Worm (Caenorhabditis elegans) whole organism, L3 larva: ENCODE measurements around the gene kgb-1.
A peak's percentile ranks its signal among the peaks of the same experiment; 100 is the strongest.

Experiments used
- R02D3.7 ChIP-seq: fragments of 150-350 bp; optimal IDR thresholded peaks from 2 replicates; lab custom pipeline; 2014; ENCODE audit warnings: missing biosample characterization, missing genetic modification characterization
- ZK546.5 ChIP-seq: sonication (generic microtip); optimal IDR thresholded peaks from 2 replicates; lab custom pipeline; 2017; ENCODE audit warnings: missing biosample characterization, missing genetic modification characterization
- ama-1 ChIP-seq: fragments of 150-350 bp; optimal IDR thresholded peaks from 2 replicates; lab custom pipeline; 2018
- ceh-16 ChIP-seq: sonication (generic microtip); optimal IDR thresholded peaks from 2 replicates; lab custom pipeline; 2017; ENCODE audit warnings: missing biosample characterization, missing genetic modification characterization
- ceh-28 ChIP-seq: fragments of 150-350 bp; optimal IDR thresholded peaks from 2 replicates; lab custom pipeline; 2014; ENCODE audit warnings: missing biosample characterization, missing genetic modification reagents, missing genetic modification characterization
- ceh-9 ChIP-seq: sonication (generic microtip); optimal IDR thresholded peaks from 2 replicates; lab custom pipeline; 2018; ENCODE audit warnings: missing biosample characterization, missing genetic modification characterization
- daf-12 ChIP-seq: fragments of 150-350 bp; optimal IDR thresholded peaks from 2 replicates; lab custom pipeline; 2014; ENCODE audit warnings: missing biosample characterization, missing genetic modification reagents, missing genetic modification characterization
- egl-27 ChIP-seq: sonication (generic microtip); optimal IDR thresholded peaks from 4 replicates; lab custom pipeline; 2017; ENCODE audit warnings: missing biosample characterization, missing genetic modification reagents, missing genetic modification characterization
- elt-1 ChIP-seq: fragments of 150-350 bp; optimal IDR thresholded peaks from 2 replicates; lab custom pipeline; 2014; ENCODE audit warnings: missing biosample characterization, missing genetic modification characterization
- elt-2 ChIP-seq: sonication (generic microtip); optimal IDR thresholded peaks from 2 replicates; lab custom pipeline; 2016; ENCODE audit warnings: missing genetic modification reagents, mild to moderate bottlenecking, missing genetic modification characterization, missing compliant biosample characterization
- elt-3 ChIP-seq, 3 experiments: fragments of 150-350 bp in 1 of 3; sonication (generic microtip) in 2 of 3; optimal IDR thresholded peaks; 2 replicates in 2 of 3; 4 replicates in 1 of 3; lab custom pipeline; 2014 to 2017; ENCODE audit warnings: missing biosample characterization in 3 of 3, missing genetic modification characterization in 3 of 3
- eor-1 ChIP-seq, 2 experiments: fragments of 150-350 bp; optimal IDR thresholded peaks; 2 replicates each; lab custom pipeline; 2014 to 2018; ENCODE audit warnings: missing biosample characterization in 2 of 2, missing genetic modification characterization in 2 of 2
- fkh-10 ChIP-seq: sonication (generic microtip); optimal IDR thresholded peaks from 2 replicates; lab custom pipeline; 2017; ENCODE audit warnings: missing biosample characterization, missing genetic modification reagents, missing genetic modification characterization
- fkh-2 ChIP-seq: fragments of 150-350 bp; optimal IDR thresholded peaks from 2 replicates; lab custom pipeline; 2014; ENCODE audit warnings: missing biosample characterization, missing genetic modification reagents, missing genetic modification characterization
- fos-1 ChIP-seq: fragments of 150-350 bp; optimal IDR thresholded peaks from 2 replicates; lab custom pipeline; 2014; ENCODE audit warnings: missing biosample characterization, missing genetic modification characterization
- hmg-11 ChIP-seq: sonication (generic microtip); optimal IDR thresholded peaks from 2 replicates; lab custom pipeline; 2016; ENCODE audit warnings: missing genetic modification characterization, missing compliant biosample characterization
- jun-1 ChIP-seq: fragments of 150-350 bp; optimal IDR thresholded peaks from 2 replicates; lab custom pipeline; 2014; ENCODE audit warnings: missing biosample characterization, missing genetic modification reagents, missing genetic modification characterization
- lin-15B ChIP-seq: fragments of 150-350 bp; optimal IDR thresholded peaks from 2 replicates; lab custom pipeline; 2014; ENCODE audit warnings: missing biosample characterization, missing genetic modification characterization
- lin-39 ChIP-seq: fragments of 150-350 bp; optimal IDR thresholded peaks from 2 replicates; lab custom pipeline; 2018; ENCODE audit warnings: missing biosample characterization, missing genetic modification reagents, missing genetic modification characterization
- lsy-12 ChIP-seq: sonication (generic microtip); optimal IDR thresholded peaks from 2 replicates; lab custom pipeline; 2016; ENCODE audit warnings: mild to moderate bottlenecking, missing genetic modification characterization, missing compliant biosample characterization
- mdl-1 ChIP-seq: fragments of 150-350 bp; optimal IDR thresholded peaks from 2 replicates; lab custom pipeline; 2014; ENCODE audit warnings: missing biosample characterization, missing genetic modification characterization
- mml-1 ChIP-seq: fragments of 150-350 bp; sonication (generic microtip); optimal IDR thresholded peaks from 3 replicates; lab custom pipeline; 2014; ENCODE audit warnings: missing biosample characterization, missing genetic modification characterization
- nfya-1 ChIP-seq: sonication (generic microtip); optimal IDR thresholded peaks from 2 replicates; lab custom pipeline; 2017; ENCODE audit warnings: missing genetic modification characterization, mild to moderate bottlenecking, missing compliant biosample characterization, antibody characterized with exemption, moderate library complexity; ENCODE audit not compliant: insufficient read depth
- nhr-11 ChIP-seq: fragments of 150-350 bp; optimal IDR thresholded peaks from 2 replicates; lab custom pipeline; 2014; ENCODE audit warnings: missing biosample characterization, missing genetic modification characterization
- nhr-12 ChIP-seq: fragments of 150-350 bp; optimal IDR thresholded peaks from 2 replicates; lab custom pipeline; 2014; ENCODE audit warnings: missing biosample characterization, missing genetic modification characterization
- nhr-23 ChIP-seq: fragments of 150-350 bp; optimal IDR thresholded peaks from 2 replicates; lab custom pipeline; 2014; ENCODE audit warnings: missing biosample characterization, missing genetic modification reagents, missing genetic modification characterization
- nhr-237 ChIP-seq: fragments of 150-350 bp; optimal IDR thresholded peaks from 2 replicates; lab custom pipeline; 2014; ENCODE audit warnings: missing biosample characterization, missing genetic modification characterization
- nhr-25 ChIP-seq: sonication (generic microtip); optimal IDR thresholded peaks from 2 replicates; lab custom pipeline; 2017; ENCODE audit warnings: missing biosample characterization, missing genetic modification characterization
- nhr-28 ChIP-seq: fragments of 150-350 bp; optimal IDR thresholded peaks from 2 replicates; lab custom pipeline; 2014; ENCODE audit warnings: missing biosample characterization, missing genetic modification characterization
- nhr-43 ChIP-seq: sonication (generic microtip); optimal IDR thresholded peaks from 2 replicates; lab custom pipeline; 2016; ENCODE audit warnings: mild to moderate bottlenecking, missing genetic modification characterization, missing compliant biosample characterization; ENCODE audit not compliant: poor library complexity, severe bottlenecking
- nhr-67 ChIP-seq: fragments of 150-350 bp; optimal IDR thresholded peaks from 2 replicates; lab custom pipeline; 2014; ENCODE audit warnings: missing biosample characterization, missing genetic modification characterization
- nhr-76 ChIP-seq: fragments of 150-350 bp; sonication (generic microtip); optimal IDR thresholded peaks from 5 replicates; lab custom pipeline; 2014; ENCODE audit warnings: missing biosample characterization, missing genetic modification characterization
- nhr-77 ChIP-seq: fragments of 150-350 bp; optimal IDR thresholded peaks from 2 replicates; lab custom pipeline; 2014; ENCODE audit warnings: missing biosample characterization, missing genetic modification characterization
- pha-4 ChIP-seq: fragments of 150-350 bp; optimal IDR thresholded peaks from 2 replicates; lab custom pipeline; 2014; ENCODE audit warnings: missing biosample characterization, missing genetic modification reagents, missing genetic modification characterization
- pqm-1 ChIP-seq: fragments of 150-350 bp; optimal IDR thresholded peaks from 2 replicates; lab custom pipeline; 2017; ENCODE audit warnings: missing biosample characterization, missing genetic modification characterization, inconsistent platforms
- sea-2 ChIP-seq: fragments of 150-350 bp; sonication (generic microtip); optimal IDR thresholded peaks from 4 replicates; lab custom pipeline; 2014; ENCODE audit warnings: missing biosample characterization, missing genetic modification reagents, missing genetic modification characterization
- skn-1 ChIP-seq: fragments of 150-350 bp; optimal IDR thresholded peaks from 2 replicates; lab custom pipeline; 2014; ENCODE audit warnings: missing biosample characterization, missing genetic modification characterization
- snpc-4 ChIP-seq: fragments of 150-350 bp; optimal IDR thresholded peaks from 2 replicates; lab custom pipeline; 2014; ENCODE audit warnings: missing biosample characterization, missing genetic modification characterization
- tbx-2 ChIP-seq: sonication (generic microtip); optimal IDR thresholded peaks from 2 replicates; lab custom pipeline; 2016; ENCODE audit warnings: mild to moderate bottlenecking, missing genetic modification characterization, missing compliant biosample characterization
- unc-39 ChIP-seq: sonication (generic microtip); optimal IDR thresholded peaks from 4 replicates; lab custom pipeline; 2017; ENCODE audit warnings: missing biosample characterization, missing genetic modification characterization
- unc-62 ChIP-seq: fragments of 150-350 bp; sonication (generic microtip); optimal IDR thresholded peaks from 4 replicates; lab custom pipeline; 2014; ENCODE audit warnings: missing biosample characterization, missing genetic modification reagents, missing genetic modification characterization
- zag-1 ChIP-seq: fragments of 150-350 bp; optimal IDR thresholded peaks from 2 replicates; lab custom pipeline; 2014; ENCODE audit warnings: missing biosample characterization, missing genetic modification characterization
- ztf-11 ChIP-seq: fragments of 150-350 bp; optimal IDR thresholded peaks from 2 replicates; lab custom pipeline; 2014; ENCODE audit warnings: missing biosample characterization, missing genetic modification characterization
- ztf-4 ChIP-seq: fragments of 150-350 bp; optimal IDR thresholded peaks from 2 replicates; lab custom pipeline; 2014; ENCODE audit warnings: missing biosample characterization, missing genetic modification characterization

Gene kgb-1

ce11 chrIV:422112-422511 lies 12.3 kb upstream of the kgb-1 start:
- TF ChIP-seq ceh-9 (tag; lab: Kevin White, UChicago) = no peak
- TF ChIP-seq nhr-77 (tag; lab: Kevin White, UChicago) = no peak
- TF ChIP-seq nhr-25 (tag; lab: Kevin White, UChicago) = no peak
- no peak for TF ChIP-seq elt-2 (tag; lab: Kevin White, UChicago)
- TF ChIP-seq jun-1 (tag; lab: Kevin White, UChicago) = no peak
- TF ChIP-seq lin-39 (tag; lab: Kevin White, UChicago) = no peak
- TF ChIP-seq R02D3.7 (tag; lab: Kevin White, UChicago) = no peak
- TF ChIP-seq tbx-2 = no peak
- no peak for TF ChIP-seq lin-15B (tag; lab: Kevin White, UChicago)
- TF ChIP-seq pha-4 (tag; lab: Kevin White, UChicago) = no peak
- TF ChIP-seq unc-62 (GFP tag; lab: Kevin White, UChicago) = no peak
- TF ChIP-seq, all 47 proteins: peak for 0

DNA sequence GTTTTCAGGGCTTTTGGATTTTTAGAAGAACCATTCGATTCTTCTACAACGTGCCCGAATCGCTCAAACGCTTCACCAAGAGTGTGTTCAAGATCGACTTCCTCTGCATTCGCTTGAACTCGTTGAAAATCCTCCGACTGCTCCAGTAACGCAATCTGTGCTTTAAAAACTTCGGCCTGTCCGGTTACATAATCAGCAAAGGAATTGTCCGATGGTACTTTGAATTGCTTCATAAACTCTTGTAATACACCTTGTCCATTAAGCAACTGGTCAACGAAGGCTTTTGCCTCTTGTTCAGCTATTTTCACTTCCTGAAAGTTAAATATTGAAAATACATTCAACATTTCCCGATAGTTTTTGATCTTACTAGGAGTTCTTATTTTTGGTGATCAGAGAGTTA lies 10.9 kb upstream of the kgb-1 start:
- TF ChIP-seq unc-62 (GFP tag; lab: Kevin White, UChicago) (no peak), elt-3 (tag; optimal IDR thresholded peaks at IDR 0.05; lab: Kevin White, UChicago) (no peak), lin-39 (tag; lab: Kevin White, UChicago) (no peak), nhr-77 (tag; lab: Kevin White, UChicago) (no peak), ZK546.5 (tag; lab: Kevin White, UChicago) (no peak), ceh-16 (tag; lab: Kevin White, UChicago) (no peak), eor-1 (tag; optimal IDR thresholded peaks at IDR 0.05; lab: Kevin White, UChicago) (no peak), tbx-2 (no peak), ama-1 (lab: Kevin White, UChicago) (no peak), nhr-23 (no peak), nhr-76 (tag; lab: Kevin White, UChicago) (no peak), ztf-4 (no peak), lsy-12 (no peak)
- TF ChIP-seq, all 47 proteins: peak for 0

ce11 chrIV:419674-420073 lies 9.8 kb upstream of the kgb-1 start, which contains the start of gene eri-1:
Gene eri-1, minus strand, starts transcription at chrIV:419958.
- TF ChIP-seq elt-3 (tag; optimal IDR thresholded peaks at IDR 0.05; lab: Kevin White, UChicago) = no peak
- TF ChIP-seq ceh-28 (tag; lab: Kevin White, UChicago) = peak; percentile 21
- no peak for TF ChIP-seq nhr-12 (tag; lab: Kevin White, UChicago)
- TF ChIP-seq snpc-4 = no peak
- no peak for TF ChIP-seq fkh-10 (GFP tag; lab: Kevin White, UChicago)

DNA sequence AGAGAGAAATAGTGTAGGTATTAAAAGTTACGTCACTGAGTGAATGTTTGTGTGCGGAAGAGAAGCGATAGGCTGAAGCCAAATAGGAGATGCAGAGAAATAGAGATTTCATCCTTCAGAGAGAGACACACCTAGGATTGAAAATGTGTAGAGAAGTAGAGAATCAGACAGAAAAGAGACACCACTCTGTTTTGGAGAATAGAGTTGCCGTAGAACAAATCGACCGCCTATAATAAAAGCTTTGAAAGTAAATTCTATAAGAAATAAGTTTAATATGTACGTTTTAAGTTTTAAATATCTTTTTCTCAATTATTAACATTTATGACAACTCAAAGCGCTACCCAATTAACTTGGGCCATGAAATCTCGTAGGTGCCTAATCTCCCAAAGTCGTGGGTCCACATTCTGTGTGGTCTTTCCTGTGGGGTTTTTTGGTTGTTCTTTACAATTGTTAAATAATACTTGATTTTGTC lies 621 bp upstream of the kgb-1 start, which contains the start of gene T07A9.12:
Gene T07A9.12 (plus strand): TSS at position 448 of the 472 bp plus-strand sequence.
- TF ChIP-seq elt-2 (tag; lab: Kevin White, UChicago) (peak; percentile 73), nhr-76 (tag; lab: Kevin White, UChicago) (no peak), nhr-12 (tag; lab: Kevin White, UChicago) (no peak), R02D3.7 (tag; lab: Kevin White, UChicago) (peak; percentile 47), pha-4 (tag; lab: Kevin White, UChicago) (peak; percentile 93), mml-1 (tag; lab: Kevin White, UChicago) (no peak), ceh-28 (tag; lab: Kevin White, UChicago) (peak; percentile 20), sea-2 (GFP tag; lab: Kevin White, UChicago) (no peak), ama-1 (lab: Kevin White, UChicago) (no peak), tbx-2 (no peak), nhr-67 (tag; lab: Kevin White, UChicago) (no peak), lin-15B (tag; lab: Kevin White, UChicago) (peak; percentile 56), daf-12 (tag; lab: Kevin White, UChicago) (no peak), nfya-1 (tag; lab: Kevin White, UChicago) (peak; percentile 76), lsy-12 (peak; percentile 43), zag-1 (tag; lab: Kevin White, UChicago) (no peak), nhr-237 (tag; lab: Kevin White, UChicago) (no peak), elt-3 (tag; optimal IDR thresholded peaks at IDR 0.05; lab: Kevin White, UChicago) (no peak), unc-39 (no peak), snpc-4 (peak; percentile 11), lin-39 (tag; lab: Kevin White, UChicago) (no peak), nhr-28 (no peak), fkh-2 (tag; lab: Kevin White, UChicago) (no peak), ceh-9 (tag; lab: Kevin White, UChicago) (no peak), ztf-11 (no peak), nhr-43 (peak; percentile 68), pqm-1 (tag; lab: Kevin White, UChicago) (peak; percentile 58), hmg-11 (tag; lab: Kevin White, UChicago) (peak; percentile 59), jun-1 (tag; lab: Kevin White, UChicago) (peak; percentile 65), unc-62 (GFP tag; lab: Kevin White, UChicago) (no peak), skn-1 (tag; lab: Kevin White, UChicago) (peak; percentile 79), egl-27 (tag; lab: Kevin White, UChicago) (no peak), ZK546.5 (tag; lab: Kevin White, UChicago) (no peak), nhr-23 (peak; percentile 81), nhr-11 (no peak), nhr-77 (tag; lab: Kevin White, UChicago) (peak; percentile 13), ceh-16 (tag; lab: Kevin White, UChicago) (no peak), eor-1 (tag; optimal IDR thresholded peaks at IDR 0.05; lab: Kevin White, UChicago) (no peak), elt-1 (tag; lab: Kevin White, UChicago) (no peak), fos-1 (tag; lab: Kevin White, UChicago) (no peak), mdl-1 (tag; lab: Kevin White, UChicago) (no peak)
